Worm (Caenorhabditis elegans) whole organism, L4 larva: Measurements from ENCODE around the gene maph-1.3.
"Not testable (repeated sequence)": the region's sequence is repeated elsewhere in the genome, so short reads cannot be mapped to it uniquely, and the experiment has no call there.

Experiments used
- ama-1 ChIP-seq: fragments of 150-350 bp; optimal IDR thresholded peaks from 2 replicates; lab custom pipeline; 2014; ENCODE audit warnings: inconsistent platforms, mixed read lengths
- lin-39 ChIP-seq: fragments of 150-350 bp; optimal IDR thresholded peaks from 2 replicates; lab custom pipeline; 2014; ENCODE audit warnings: missing biosample characterization, missing genetic modification reagents, missing genetic modification characterization
- mxl-3 ChIP-seq: fragments of 200-800 bp; sonication (Bioruptor generic); optimal IDR thresholded peaks from 2 replicates; lab custom pipeline; 2018; ENCODE audit warnings: mild to moderate bottlenecking, missing genetic modification characterization, missing compliant biosample characterization
- unc-130 ChIP-seq: sonication (generic microtip); optimal IDR thresholded peaks from 2 replicates; lab custom pipeline; 2016; ENCODE audit warnings: missing genetic modification reagents, missing genetic modification characterization, missing compliant biosample characterization
- ztf-11 ChIP-seq: fragments of 150-350 bp; optimal IDR thresholded peaks from 2 replicates; lab custom pipeline; 2014; ENCODE audit warnings: missing biosample characterization, missing genetic modification characterization

- not testable (repeated sequence) for TF ChIP-seq ztf-11; unc-130 (GFP tag; lab: Kevin White, UChicago); ama-1 (lab: Kevin White, UChicago); mxl-3 (GFP tag; lab: Kevin White, UChicago); lin-39 (tag; lab: Kevin White, UChicago)
Observed at ce11 chrIII:3840279-3840678, 4.4 kb upstream of the maph-1.3 start, which contains the start of gene C36A4.11.
